In genomic region chr2L:6833661-6834073, dm6 we compare ENCODE assay signal across 1 fruit fly cellular context.
TF ChIP-seq lines count a peak whose summit lies in the region.

No protein-coding gene starts in this region.

TF ChIP-seq in whole organism, embryonic, 481 proteins besides CTCF, POLR2A, EP300 and RAD21 (continued from another document):
- TF ChIP-seq CG32767 (GFP tag; IDR thresholded peaks at IDR 0.05; lab: Robert Waterston, UW) (0 out of 2 replicates have a peak, but pooled peaks have one; percentile 7), CkIIα-i1 (GFP tag; IDR thresholded peaks at IDR 0.05; lab: Robert Waterston, UW) (no peak), Ets65A (GFP tag; lab: Kevin White, UChicago) (peak; percentile 88), Jarid2 (GFP tag; optimal IDR thresholded peaks at IDR 0.05; lab: Kevin White, UChicago) (peak; percentile 63), stc (GFP tag; IDR thresholded peaks at IDR 0.05; lab: Robert Waterston, UW) (peak; percentile 52; the same call in 1 of the 2 replicates), CG2129 (GFP tag; IDR thresholded peaks at IDR 0.05; lab: Robert Waterston, UW; ENCODE audit: partially characterized antibody) (no peak), Lpt (GFP tag; optimal IDR thresholded peaks at IDR 0.05; lab: Kevin White, UChicago) (no peak), NfI (GFP tag; optimal IDR thresholded peaks at IDR 0.05; lab: Kevin White, UChicago) (peak; percentile 17), CG3847 (GFP tag; IDR thresholded peaks at IDR 0.05; lab: Robert Waterston, UW) (no peak), chif (GFP tag; optimal IDR thresholded peaks at IDR 0.05; lab: Kevin White, UChicago) (no peak), oc (tag; optimal IDR thresholded peaks at IDR 0.05; lab: Kevin White, UChicago) (peak; percentile 61), Eip74EF (GFP tag; optimal IDR thresholded peaks at IDR 0.05; lab: Kevin White, UChicago) (no peak), sug (tag; optimal IDR thresholded peaks at IDR 0.05; lab: Kevin White, UChicago) (peak; percentile 44), seq (GFP tag; IDR thresholded peaks at IDR 0.05; lab: Robert Waterston, UW) (peak; percentile 74; the same call in 1 of the 2 replicates), TFAM (GFP tag; optimal IDR thresholded peaks at IDR 0.05; lab: Kevin White, UChicago) (no peak), wek (GFP tag; optimal IDR thresholded peaks at IDR 0.05; lab: Kevin White, UChicago) (no peak), MESR4 (GFP tag; optimal IDR thresholded peaks at IDR 0.05; lab: Kevin White, UChicago) (no peak), hbn (GFP tag; IDR thresholded peaks at IDR 0.05; lab: Robert Waterston, UW; ENCODE audit: partially characterized antibody) (no peak), CG10959 (GFP tag; IDR thresholded peaks at IDR 0.05; lab: Robert Waterston, UW) (no peak), Abd-B (GFP tag; optimal IDR thresholded peaks at IDR 0.05; lab: Kevin White, UChicago) (no peak), CG3163 (GFP tag; optimal IDR thresholded peaks at IDR 0.05; lab: Kevin White, UChicago) (no peak), HmgZ (tag; optimal IDR thresholded peaks at IDR 0.05; lab: Kevin White, UChicago) (peak; percentile 11), CG17361 (GFP tag; IDR thresholded peaks at IDR 0.05; lab: Robert Waterston, UW) (no peak), pb (GFP tag; optimal IDR thresholded peaks at IDR 0.05; lab: Kevin White, UChicago) (no peak), Ravus (GFP tag; IDR thresholded peaks at IDR 0.05; lab: Robert Waterston, UW) (no peak), CG9817 (tag; optimal IDR thresholded peaks at IDR 0.05; lab: Kevin White, UChicago) (no peak), CG8388 (GFP tag; optimal IDR thresholded peaks at IDR 0.05; lab: Kevin White, UChicago) (no peak), D19B (GFP tag; optimal IDR thresholded peaks at IDR 0.05; lab: Kevin White, UChicago) (no peak), CG15479 (GFP tag; optimal IDR thresholded peaks at IDR 0.05; lab: Kevin White, UChicago) (peak; percentile 22), ems (GFP tag; optimal IDR thresholded peaks at IDR 0.05; lab: Kevin White, UChicago) (no peak), dm (GFP tag; optimal IDR thresholded peaks at IDR 0.05; lab: Kevin White, UChicago) (no peak), CG7963 (GFP tag; IDR thresholded peaks at IDR 0.05; lab: Robert Waterston, UW; ENCODE audit: partially characterized antibody) (no peak), zfh1 (GFP tag; IDR thresholded peaks at IDR 0.05; lab: Robert Waterston, UW) (no peak), Nf-YA (GFP tag; IDR thresholded peaks at IDR 0.05; lab: Robert Waterston, UW) (peak; percentile 96), CG14860 (GFP tag; IDR thresholded peaks at IDR 0.05; lab: Robert Waterston, UW; ENCODE audit: partially characterized antibody) (no peak), Hey (tag; optimal IDR thresholded peaks at IDR 0.05; lab: Kevin White, UChicago) (peak; percentile 3), z (GFP tag; IDR thresholded peaks at IDR 0.05; lab: Robert Waterston, UW) (peak; percentile 77), CG11456 (GFP tag; IDR thresholded peaks at IDR 0.05; lab: Robert Waterston, UW) (no peak), MTF-1 (GFP tag; optimal IDR thresholded peaks at IDR 0.05; lab: Kevin White, UChicago; ENCODE audit: borderline replicate concordance) (peak; percentile 14), chm (GFP tag; IDR thresholded peaks at IDR 0.05; lab: Robert Waterston, UW) (0 out of 2 replicates have a peak, but pooled peaks have one; percentile 35), zfh2 (GFP tag; optimal IDR thresholded peaks at IDR 0.05; lab: Kevin White, UChicago) (no peak), Hand (GFP tag; optimal IDR thresholded peaks at IDR 0.05; lab: Kevin White, UChicago) (no peak), lov (optimal IDR thresholded peaks at IDR 0.05; lab: Kevin White, UChicago) (no peak), lov (GFP tag; IDR thresholded peaks at IDR 0.05; lab: Robert Waterston, UW) (0 out of 3 replicates have a peak, but pooled peaks have one; percentile 71), gsb-n (tag; optimal IDR thresholded peaks at IDR 0.05; lab: Kevin White, UChicago) (peak; percentile 29), grn (GFP tag; optimal IDR thresholded peaks at IDR 0.05; lab: Kevin White, UChicago) (peak; percentile 87), ftz-f1 (GFP tag; optimal IDR thresholded peaks at IDR 0.05; lab: Kevin White, UChicago) (peak; percentile 44), sens (GFP tag; lab: Kevin White, UChicago) (no peak), gcm (GFP tag; optimal IDR thresholded peaks at IDR 0.05; lab: Kevin White, UChicago) (peak; percentile 34), CG17829 (tag; optimal IDR thresholded peaks at IDR 0.05; lab: Kevin White, UChicago) (peak; percentile 1), CG8478 (optimal IDR thresholded peaks at IDR 0.05; lab: Kevin White, UChicago) (peak; percentile 84), CG2199 (GFP tag; IDR thresholded peaks at IDR 0.05; lab: Robert Waterston, UW) (no peak), ind (GFP tag; optimal IDR thresholded peaks at IDR 0.05; lab: Kevin White, UChicago) (no peak), gro (GFP tag; optimal IDR thresholded peaks at IDR 0.05; lab: Kevin White, UChicago) (no peak), Doc3 (GFP tag; IDR thresholded peaks at IDR 0.05; lab: Robert Waterston, UW; ENCODE audit: partially characterized antibody) (no peak), chinmo (GFP tag; IDR thresholded peaks at IDR 0.05; lab: Robert Waterston, UW; ENCODE audit: partially characterized antibody) (peak; percentile 86; the same call in 2 of the 4 replicates), fd3F (GFP tag; optimal IDR thresholded peaks at IDR 0.05; lab: Kevin White, UChicago) (no peak), ewg (GFP tag; optimal IDR thresholded peaks at IDR 0.05; lab: Kevin White, UChicago) (peak; percentile 5), YL-1 (GFP tag; optimal IDR thresholded peaks at IDR 0.05; lab: Kevin White, UChicago) (no peak), CG6272 (GFP tag; IDR thresholded peaks at IDR 0.05; lab: Robert Waterston, UW) (no peak), CG2678 (tag; optimal IDR thresholded peaks at IDR 0.05; lab: Kevin White, UChicago) (no peak), Opbp (GFP tag; IDR thresholded peaks at IDR 0.05; lab: Robert Waterston, UW; ENCODE audit: partially characterized antibody) (no peak), CG17385 (GFP tag; optimal IDR thresholded peaks at IDR 0.05; lab: Kevin White, UChicago) (no peak), Deaf1 (tag; optimal IDR thresholded peaks at IDR 0.05; lab: Kevin White, UChicago) (peak; percentile 80), ttk (GFP tag; IDR thresholded peaks at IDR 0.05; lab: Robert Waterston, UW) (peak; percentile 34), dmrt11E (tag; optimal IDR thresholded peaks at IDR 0.05; lab: Kevin White, UChicago) (no peak), ERR (GFP tag; optimal IDR thresholded peaks at IDR 0.05; lab: Kevin White, UChicago) (no peak), CG30403 (GFP tag; optimal IDR thresholded peaks at IDR 0.05; lab: Kevin White, UChicago) (no peak), kni (GFP tag; optimal IDR thresholded peaks at IDR 0.05; lab: Kevin White, UChicago) (peak; percentile 37), ci (GFP tag; IDR thresholded peaks at IDR 0.05; lab: Robert Waterston, UW) (peak; percentile 66; the same call in 2 of the 3 replicates), phol (tag; optimal IDR thresholded peaks at IDR 0.05; lab: Kevin White, UChicago) (peak; percentile 5), CG15696 (tag; optimal IDR thresholded peaks at IDR 0.05; lab: Kevin White, UChicago) (no peak), cas (GFP tag; IDR thresholded peaks at IDR 0.05; lab: Robert Waterston, UW) (no peak), sd (tag; optimal IDR thresholded peaks at IDR 0.05; lab: Kevin White, UChicago) (peak; percentile 43), insv (GFP tag; optimal IDR thresholded peaks at IDR 0.05; lab: Kevin White, UChicago) (peak in 1 of 2 experiments; percentile 84), pfk (GFP tag; optimal IDR thresholded peaks at IDR 0.05; lab: Kevin White, UChicago) (peak; percentile 97), NFAT (GFP tag; IDR thresholded peaks at IDR 0.05; lab: Robert Waterston, UW) (no peak), CG33557 (GFP tag; optimal IDR thresholded peaks at IDR 0.05; lab: Kevin White, UChicago) (no peak), dimm (GFP tag; IDR thresholded peaks at IDR 0.05; lab: Robert Waterston, UW) (no peak), sens-2 (GFP tag; IDR thresholded peaks at IDR 0.05; lab: Robert Waterston, UW) (peak; percentile 99), onecut (GFP tag; IDR thresholded peaks at IDR 0.05; lab: Robert Waterston, UW) (peak; percentile 35; the same call in 1 of the 2 replicates), tna (GFP tag; IDR thresholded peaks at IDR 0.05; lab: Robert Waterston, UW; ENCODE audit: partially characterized antibody) (no peak), CG12236 (GFP tag; optimal IDR thresholded peaks at IDR 0.05; lab: Kevin White, UChicago) (no peak), abd-A (tag; optimal IDR thresholded peaks at IDR 0.05; lab: Kevin White, UChicago) (peak; percentile 58), rib (GFP tag; IDR thresholded peaks at IDR 0.05; lab: Robert Waterston, UW) (0 out of 2 replicates have a peak, but pooled peaks have one; percentile 37), Nf-YB (GFP tag; optimal IDR thresholded peaks at IDR 0.05; lab: Kevin White, UChicago) (peak; percentile 99), crol (GFP tag; IDR thresholded peaks at IDR 0.05; lab: Robert Waterston, UW) (peak; percentile 58), slbo (GFP tag; IDR thresholded peaks at IDR 0.05; lab: Robert Waterston, UW) (peak; percentile 48), Dref (GFP tag; IDR thresholded peaks at IDR 0.05; lab: Robert Waterston, UW) (no peak), CG11247 (GFP tag; IDR thresholded peaks at IDR 0.05; lab: Robert Waterston, UW) (no peak), wdn (GFP tag; IDR thresholded peaks at IDR 0.05; lab: Robert Waterston, UW) (no peak), CG2202 (tag; optimal IDR thresholded peaks at IDR 0.05; lab: Kevin White, UChicago) (no peak), exex (tag; optimal IDR thresholded peaks at IDR 0.05; lab: Kevin White, UChicago) (peak; percentile 3), CG14441 (GFP tag; IDR thresholded peaks at IDR 0.05; lab: Robert Waterston, UW) (no peak), unc-4 (GFP tag; IDR thresholded peaks at IDR 0.05; lab: Robert Waterston, UW; ENCODE audit: partially characterized antibody) (no peak), CG4328 (GFP tag; optimal IDR thresholded peaks at IDR 0.05; lab: Kevin White, UChicago) (peak; percentile 7), crc (GFP tag; optimal IDR thresholded peaks at IDR 0.05; lab: Kevin White, UChicago) (no peak), ash1 (GFP tag; optimal IDR thresholded peaks at IDR 0.05; lab: Kevin White, UChicago) (peak; percentile 6), fru (optimal IDR thresholded peaks at IDR 0.05; lab: Kevin White, UChicago) (no peak), CG10321 (GFP tag; IDR thresholded peaks at IDR 0.05; lab: Robert Waterston, UW) (peak; percentile 88), dysf (GFP tag; IDR thresholded peaks at IDR 0.05; lab: Robert Waterston, UW) (0 out of 3 replicates have a peak, but pooled peaks have one; percentile 25), odd (GFP tag; optimal IDR thresholded peaks at IDR 0.05; lab: Kevin White, UChicago) (no peak), CG1647 (GFP tag; optimal IDR thresholded peaks at IDR 0.05; lab: Kevin White, UChicago) (no peak), p53 (GFP tag; optimal IDR thresholded peaks at IDR 0.05; lab: Kevin White, UChicago) (no peak), CG15514 (GFP tag; optimal IDR thresholded peaks at IDR 0.05; lab: Kevin White, UChicago) (no peak), CG32532 (GFP tag; IDR thresholded peaks at IDR 0.05; lab: Robert Waterston, UW) (peak; percentile 28; the same call in 1 of the 2 replicates), so (GFP tag; IDR thresholded peaks at IDR 0.05; lab: Robert Waterston, UW) (peak; percentile 64; the same call in 2 of the 3 replicates), CG17912 (GFP tag; optimal IDR thresholded peaks at IDR 0.05; lab: Kevin White, UChicago) (no peak), Med (GFP tag; lab: Kevin White, UChicago) (peak; percentile 18), CG11560 (tag; IDR thresholded peaks at IDR 0.05; lab: Robert Waterston, UW) (no peak), CG5953 (GFP tag; IDR thresholded peaks at IDR 0.05; lab: Robert Waterston, UW) (no peak), Nf-YC (tag; optimal IDR thresholded peaks at IDR 0.05; lab: Kevin White, UChicago) (peak; percentile 99), danr (GFP tag; IDR thresholded peaks at IDR 0.05; lab: Robert Waterston, UW) (no peak), Neu2 (GFP tag; optimal IDR thresholded peaks at IDR 0.05; lab: Kevin White, UChicago; ENCODE audit: borderline replicate concordance) (no peak), CG1832 (GFP tag; optimal IDR thresholded peaks at IDR 0.05; lab: Kevin White, UChicago) (peak; percentile 86), ssp (GFP tag; IDR thresholded peaks at IDR 0.05; lab: Robert Waterston, UW) (no peak), CG4282 (GFP tag; optimal IDR thresholded peaks at IDR 0.05; lab: Kevin White, UChicago) (no peak), Ets97D (GFP tag; optimal IDR thresholded peaks at IDR 0.05; lab: Kevin White, UChicago) (peak; percentile 65), Fer3 (tag; optimal IDR thresholded peaks at IDR 0.05; lab: Kevin White, UChicago) (no peak), ken (GFP tag; IDR thresholded peaks at IDR 0.05; lab: Robert Waterston, UW) (0 out of 3 replicates have a peak, but pooled peaks have one; percentile 28)
TF ChIP-seq in whole organism, embryonic: peak in this region for 63.
